Worm (Caenorhabditis elegans) whole organism, L2 larva: Measurements from ENCODE around the gene F28E10.4.

Source experiments
- F13H6.1 ChIP-seq: sonication (generic microtip); optimal IDR thresholded peaks from 2 replicates; lab custom pipeline; 2016; ENCODE audit warnings: missing genetic modification characterization, missing compliant biosample characterization
- ama-1 ChIP-seq: fragments of 150-350 bp; optimal IDR thresholded peaks from 2 replicates; lab custom pipeline; 2018; ENCODE audit warnings: inconsistent platforms
- nhr-23 ChIP-seq: fragments of 150-350 bp; optimal IDR thresholded peaks from 2 replicates; lab custom pipeline; 2014; ENCODE audit warnings: missing biosample characterization, missing genetic modification reagents, missing genetic modification characterization
- skn-1 ChIP-seq: sonication (generic microtip); optimal IDR thresholded peaks from 2 replicates; lab custom pipeline; 2017; ENCODE audit warnings: missing biosample characterization, missing genetic modification characterization
- unc-55 ChIP-seq: fragments of 150-350 bp; sonication (generic microtip); optimal IDR thresholded peaks from 3 replicates; lab custom pipeline; 2014; ENCODE audit warnings: missing biosample characterization, missing genetic modification reagents, missing genetic modification characterization
- unc-62 ChIP-seq: fragments of 150-350 bp; optimal IDR thresholded peaks from 2 replicates; lab custom pipeline; 2014; ENCODE audit warnings: missing biosample characterization, missing genetic modification reagents, missing genetic modification characterization

- TF ChIP-seq skn-1 (no peak), ama-1 (lab: Kevin White, UChicago) (no peak), unc-55 (no peak), nhr-23 (tag; lab: Kevin White, UChicago) (no peak), F13H6.1 (tag; lab: Kevin White, UChicago) (no peak), unc-62 (GFP tag; lab: Kevin White, UChicago) (no peak)
Measured at ce11 chrIV:4541195-4541594, 26.0 kb downstream of the F28E10.4 start.
